Fruit fly (Drosophila melanogaster): ENCODE data around the gene CG6769.
A peak's percentile ranks its signal among the peaks of the same experiment; 100 is the strongest.

Gene CG6769

dm6 chrX:17910941-17911703 lies 50.3 kb downstream of the CG6769 start, which contains the start of gene CG6847 (continued):
- TF ChIP-seq CG2116 (GFP tag; optimal IDR thresholded peaks at IDR 0.05) (peak; percentile 28), dmrt11E (tag; optimal IDR thresholded peaks at IDR 0.05) (peak; percentile 77), CG17328 (GFP tag; IDR thresholded peaks at IDR 0.05) (0 out of 2 replicates have a peak, but pooled peaks have one; percentile 31), unpg (GFP tag; optimal IDR thresholded peaks at IDR 0.05) (peak; percentile 75), Taf1 (GFP tag; IDR thresholded peaks at IDR 0.05) (no peak), zf30C (GFP tag; optimal IDR thresholded peaks at IDR 0.05) (no peak), Oaz (GFP tag; IDR thresholded peaks at IDR 0.05) (no peak; the same call in 1 of the 2 replicates), dan (GFP tag; IDR thresholded peaks at IDR 0.05) (no peak), CG11456 (GFP tag; IDR thresholded peaks at IDR 0.05) (peak; percentile 53; the same call in 1 of the 3 replicates), Usf (GFP tag; optimal IDR thresholded peaks at IDR 0.05) (peak; percentile 54), CG4617 (GFP tag; optimal IDR thresholded peaks at IDR 0.05; ENCODE audit: borderline replicate concordance) (peak; percentile 8), wek (GFP tag; optimal IDR thresholded peaks at IDR 0.05) (no peak), crp (GFP tag; optimal IDR thresholded peaks at IDR 0.05) (peak in 1 of 2 experiments; percentile 10), abd-A (tag; optimal IDR thresholded peaks at IDR 0.05) (no peak), BEAF-32 (GFP tag; optimal IDR thresholded peaks at IDR 0.05) (no peak), sr (GFP tag; IDR thresholded peaks at IDR 0.05) (peak; percentile 60; the same call in 2 of the 3 replicates), chn (GFP tag; optimal IDR thresholded peaks at IDR 0.05) (peak; percentile 5), al (GFP tag; IDR thresholded peaks at IDR 0.05) (peak; percentile 45; the same call in 1 of the 2 replicates), D19B (GFP tag; optimal IDR thresholded peaks at IDR 0.05) (peak; percentile 17), CG10979 (tag; optimal IDR thresholded peaks at IDR 0.05) (peak; percentile 57), Poxn (GFP tag; IDR thresholded peaks at IDR 0.05) (no peak), CG34376 (GFP tag; optimal IDR thresholded peaks at IDR 0.05) (no peak), chinmo (GFP tag; IDR thresholded peaks at IDR 0.05; ENCODE audit: partially characterized antibody) (peak; percentile 78; the same call in 2 of the 4 replicates), lilli (GFP tag; optimal IDR thresholded peaks at IDR 0.05) (peak; percentile 57), caup (GFP tag; optimal IDR thresholded peaks at IDR 0.05; ENCODE audit: severe bottlenecking) (peak; percentile 9), Hmr (GFP tag; optimal IDR thresholded peaks at IDR 0.05) (peak; percentile 81), CG7786 (GFP tag; optimal IDR thresholded peaks at IDR 0.05) (no peak), fd96Cb (tag; optimal IDR thresholded peaks at IDR 0.05) (peak; percentile 39), CG16815 (GFP tag; optimal IDR thresholded peaks at IDR 0.05) (peak; percentile 69), CG18476 (GFP tag; optimal IDR thresholded peaks at IDR 0.05) (peak; percentile 43), Asciz (GFP tag; optimal IDR thresholded peaks at IDR 0.05) (peak; percentile 3), CG11723 (GFP tag; optimal IDR thresholded peaks at IDR 0.05) (peak; percentile 39), insv (GFP tag; optimal IDR thresholded peaks at IDR 0.05) (no peak), mirr (GFP tag; optimal IDR thresholded peaks at IDR 0.05) (no peak), CG7556 (GFP tag; optimal IDR thresholded peaks at IDR 0.05) (peak; percentile 93), CG1792 (GFP tag; optimal IDR thresholded peaks at IDR 0.05) (no peak), Deaf1 (tag; optimal IDR thresholded peaks at IDR 0.05) (peak; percentile 98), CG18619 (GFP tag; optimal IDR thresholded peaks at IDR 0.05) (peak; percentile 83), phol (tag; optimal IDR thresholded peaks at IDR 0.05) (peak; percentile 50), CG14441 (GFP tag; IDR thresholded peaks at IDR 0.05) (peak; percentile 69), Hr51 (GFP tag; optimal IDR thresholded peaks at IDR 0.05) (peak in 1 of 2 experiments; percentile 90), CG18599 (GFP tag; optimal IDR thresholded peaks at IDR 0.05) (peak; percentile 61), twi (tag; optimal IDR thresholded peaks at IDR 0.05) (peak; percentile 67), CG2202 (tag; optimal IDR thresholded peaks at IDR 0.05) (no peak), CrebB (tag; optimal IDR thresholded peaks at IDR 0.05) (no peak), slou (GFP tag; optimal IDR thresholded peaks at IDR 0.05) (peak; percentile 9), CG13775 (GFP tag; optimal IDR thresholded peaks at IDR 0.05) (peak; percentile 70)

Measured in whole organism, embryonic.